Fruit fly (Drosophila melanogaster) ovary, adult (tissue): ENCODE results near the gene Xport-A.

Source experiments
- CG17801 ChIP-seq: fragments of 200-800 bp; optimal IDR thresholded peaks from 2 replicates; lab custom pipeline; 2019; ENCODE audit warnings: missing biosample characterization, mild to moderate bottlenecking, missing genetic modification characterization, moderate library complexity; ENCODE audit not compliant: partially characterized antibody

Gene Xport-A

dm6 chr3R:19915312-19915711 lies at the start of gene Xport-A, which contains the start of gene Xport-B:
Gene Xport-A (minus strand): TSS chr3R:19915412.
Gene Xport-B (minus strand): TSS chr3R:19915412.
- TF ChIP-seq CG17801 (GFP tag; lab: Kevin White, UChicago), result no peak

DNA sequence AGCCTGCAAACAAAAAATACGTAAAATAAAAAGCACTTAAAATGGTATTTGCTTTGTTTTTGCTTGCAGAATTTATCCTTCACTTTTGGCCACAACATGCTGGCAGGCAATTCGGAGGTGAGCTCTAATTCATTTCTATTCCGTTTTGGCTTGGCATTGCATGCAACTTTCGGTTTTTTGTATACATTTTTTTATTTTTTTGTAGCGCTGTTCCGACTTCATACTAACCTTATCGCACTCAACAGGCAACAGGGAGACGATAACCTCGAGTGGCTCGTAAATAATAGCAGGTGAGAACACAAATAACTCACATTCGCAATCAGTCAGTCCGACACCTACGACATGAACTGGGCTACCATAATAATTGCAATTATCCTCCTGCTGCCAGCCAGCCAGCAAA lies 32.9 kb upstream of the Xport-A start, which contains the start of gene CG4783:
Gene CG4783 (plus strand): TSS at position 301 of the 400 bp plus-strand sequence.
- no peak for TF ChIP-seq CG17801 (GFP tag; lab: Kevin White, UChicago)

DNA sequence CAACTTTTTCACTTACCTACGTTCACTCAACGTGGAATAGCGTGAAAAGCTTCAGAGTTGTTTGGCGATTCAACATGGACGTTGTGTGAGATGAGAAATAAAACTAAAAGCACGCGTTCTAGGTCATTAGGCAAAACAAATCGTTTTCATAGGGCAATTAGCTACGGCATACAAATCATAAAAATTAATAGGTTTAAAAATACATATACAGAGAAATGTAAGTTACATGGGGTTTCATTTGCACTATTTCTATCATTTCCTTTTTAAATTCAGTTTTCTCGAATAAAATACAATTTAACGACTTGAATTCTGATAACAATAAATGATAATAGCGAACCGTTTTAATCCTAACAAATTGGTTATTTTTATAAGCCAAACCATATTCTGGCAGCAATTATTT lies 27.1 kb upstream of the Xport-A start, which contains the start of gene CG46042:
Gene CG46042 (minus strand): TSS at position 101 of the 400 bp plus-strand sequence.
- TF ChIP-seq CG17801 (GFP tag; lab: Kevin White, UChicago), result no peak

DNA sequence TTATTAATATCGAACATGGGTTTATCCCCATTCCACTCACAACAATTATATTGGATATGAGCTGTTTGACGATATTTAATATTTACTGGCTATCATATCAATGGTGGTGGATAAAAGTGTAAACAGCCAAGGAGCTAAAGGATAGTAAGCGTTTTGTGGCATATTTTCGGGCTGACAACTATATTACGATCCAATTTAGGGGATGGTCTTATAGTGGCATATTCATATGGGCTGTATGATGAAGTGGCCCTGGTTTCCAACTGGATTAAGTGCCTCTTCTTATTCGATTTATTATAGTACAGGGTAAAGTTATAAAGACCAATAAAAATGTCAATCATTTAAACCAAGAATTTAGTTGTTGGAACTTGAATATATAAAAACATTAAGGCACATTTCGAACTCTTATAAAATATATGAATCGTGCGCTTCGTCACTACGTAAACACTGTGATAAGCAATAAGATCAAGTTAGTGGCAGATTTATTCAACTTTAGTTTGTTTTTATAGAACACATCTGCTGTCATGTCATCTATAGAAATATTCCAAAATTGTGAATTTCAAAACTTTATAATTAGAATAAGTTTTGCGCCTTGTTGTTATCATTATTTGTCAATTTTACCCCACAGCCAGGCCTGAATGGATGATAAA lies 23.9 kb upstream of the Xport-A start:
- TF ChIP-seq CG17801 (GFP tag; lab: Kevin White, UChicago), result no peak

dm6 chr3R:19935777-19936125 lies 20.5 kb upstream of the Xport-A start:
- TF ChIP-seq CG17801 (GFP tag; lab: Kevin White, UChicago), result no peak

dm6 chr3R:19934840-19935776 lies 19.9 kb upstream of the Xport-A start, which contains the start of gene mira:
Gene mira (minus strand): TSS chr3R:19935120.
- TF ChIP-seq CG17801 (GFP tag; lab: Kevin White, UChicago), result no peak

DNA sequence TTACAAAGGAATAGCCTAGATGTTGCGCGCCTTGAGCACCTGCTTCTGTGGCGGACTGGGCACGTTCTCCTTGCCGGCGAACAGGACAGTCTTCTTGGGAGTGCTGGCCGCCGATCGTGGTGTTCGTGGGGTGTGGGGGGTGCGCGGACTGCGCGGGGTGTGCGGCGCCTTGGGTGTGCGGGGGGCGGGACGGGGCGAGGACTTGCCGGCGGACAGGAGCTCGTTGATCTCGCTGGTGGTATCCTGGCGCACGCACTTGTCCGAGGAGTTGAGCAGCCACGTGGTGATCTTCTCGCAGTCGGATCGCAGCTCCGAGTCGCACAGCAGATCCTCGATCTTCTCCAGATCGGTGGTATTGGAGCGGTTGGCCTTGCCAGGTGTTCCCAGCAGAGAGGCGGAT lies 17.0 kb upstream of the Xport-A start:
- no peak for TF ChIP-seq CG17801 (GFP tag; lab: Kevin White, UChicago)

dm6 chr3R:19930913-19931706 lies 15.9 kb upstream of the Xport-A start:
- TF ChIP-seq CG17801 (GFP tag; lab: Kevin White, UChicago), result no peak

- TF ChIP-seq CG17801 (GFP tag; lab: Kevin White, UChicago), result no peak
These were observed 13.3 kb upstream of the Xport-A start, which contains the start of gene CG4459 for dm6 chr3R:19928544-19928943. Gene CG4459 (minus strand): TSS chr3R:19928644.

- TF ChIP-seq CG17801 (GFP tag; lab: Kevin White, UChicago), result no peak
These were observed 10.1 kb upstream of the Xport-A start, which contains the start of gene CG4462 for dm6 chr3R:19925271-19925670. Gene CG4462 (minus strand): TSS chr3R:19925371.

dm6 chr3R:19924331-19924730 lies 9.1 kb upstream of the Xport-A start:
- TF ChIP-seq CG17801 (GFP tag; lab: Kevin White, UChicago), result peak; percentile 4

- no peak for TF ChIP-seq CG17801 (GFP tag; lab: Kevin White, UChicago)
These were observed 3.0 kb upstream of the Xport-A start, which contains the start of gene CG4770 for dm6 chr3R:19918207-19918606. Gene CG4770 (plus strand): TSS chr3R:19918507.

DNA sequence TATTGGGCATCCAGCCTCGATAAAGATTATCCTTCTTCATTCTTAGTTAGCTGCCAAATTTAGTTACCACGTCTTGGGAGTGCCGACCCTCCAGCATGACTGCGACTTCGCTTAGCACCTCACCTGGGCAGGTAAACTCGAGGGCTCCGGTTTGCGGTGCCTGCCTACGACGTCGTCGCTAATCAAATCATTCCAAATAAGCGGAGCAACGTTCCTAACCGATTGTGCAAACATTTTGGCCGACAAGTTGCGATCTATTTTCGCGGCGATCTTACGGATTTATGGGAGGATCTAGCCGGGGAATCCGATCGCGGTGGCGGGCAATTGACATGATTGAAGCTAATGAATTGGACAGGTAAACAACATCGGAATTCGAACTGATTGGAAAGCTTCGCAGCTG lies 2.5 kb upstream of the Xport-A start, which contains the start of gene CG4465:
Gene CG4465 (minus strand): TSS at position 101 of the 400 bp plus-strand sequence.
- no peak for TF ChIP-seq CG17801 (GFP tag; lab: Kevin White, UChicago)

- TF ChIP-seq CG17801 (GFP tag; lab: Kevin White, UChicago), result no peak
These were observed 4.2 kb downstream of the Xport-A start for dm6 chr3R:19911030-19911429.
